Fruit fly (Drosophila melanogaster) whole organism, wandering third instar larva: Measurements from ENCODE around the gene ATPsyngamma.

Experiments used
- Abd-B ChIP-seq: fragments of >200 bp; optimal IDR thresholded peaks from 2 replicates; lab custom pipeline; 2017; ENCODE audit warnings: missing biosample characterization, missing genetic modification characterization
- CrebA ChIP-seq: fragments of 200-800 bp; sonication (Bioruptor generic); optimal IDR thresholded peaks from 2 replicates; lab custom pipeline; 2016; ENCODE audit warnings: missing biosample characterization, mild to moderate bottlenecking, missing genetic modification characterization, borderline replicate concordance
- Dfd ChIP-seq: fragments of >200 bp; optimal IDR thresholded peaks from 2 replicates; lab custom pipeline; 2017; ENCODE audit warnings: missing biosample characterization, missing genetic modification characterization
- Dif ChIP-seq: fragments of 200-275, 200-300 bp; sonication (Bioruptor generic); optimal IDR thresholded peaks from 2 replicates; lab custom pipeline; 2018; ENCODE audit warnings: missing biosample characterization, missing genetic modification characterization; ENCODE audit not compliant: partially characterized antibody
- HLH106 ChIP-seq: fragments of 200-800 bp; optimal IDR thresholded peaks from 3 replicates; lab custom pipeline; 2019; ENCODE audit warnings: missing biosample characterization, mild to moderate bottlenecking, missing genetic modification characterization, moderate library complexity
- Hnf4 ChIP-seq: fragments of 200-800 bp; sonication (Bioruptor generic); optimal IDR thresholded peaks from 2 replicates; lab custom pipeline; 2016; ENCODE audit warnings: missing biosample characterization, mild to moderate bottlenecking, missing genetic modification characterization
- Hr78 ChIP-seq: fragments of >200 bp; optimal IDR thresholded peaks from 2 replicates; lab custom pipeline; 2017; ENCODE audit warnings: missing biosample characterization, missing genetic modification characterization
- Hr83 ChIP-seq: fragments of 200-300 bp; sonication (Bioruptor generic); optimal IDR thresholded peaks from 2 replicates; lab custom pipeline; 2016; ENCODE audit warnings: missing biosample characterization, mild to moderate bottlenecking, missing genetic modification characterization, moderate library complexity; ENCODE audit not compliant: poor library complexity, severe bottlenecking
- Mio ChIP-seq: sonication (Bioruptor generic); optimal IDR thresholded peaks from 2 replicates; lab custom pipeline; 2016; ENCODE audit warnings: missing biosample characterization, missing genetic modification characterization
- Myc ChIP-seq: fragments of >200 bp; optimal IDR thresholded peaks from 2 replicates; lab custom pipeline; 2017
- N ChIP-seq: fragments of >200 bp; optimal IDR thresholded peaks from 2 replicates; lab custom pipeline; 2018; ENCODE audit warnings: missing biosample characterization, missing external identifiers, missing genetic modification characterization
- OdsH ChIP-seq: fragments of 200-800 bp; sonication (Bioruptor generic); optimal IDR thresholded peaks from 2 replicates; lab custom pipeline; 2016; ENCODE audit warnings: missing biosample characterization, mild to moderate bottlenecking, missing genetic modification characterization
- Rel ChIP-seq, 2 experiments: fragments of 200-800 bp; sonication (Bioruptor generic) in 1 of 2; optimal IDR thresholded peaks; 2 replicates in 1 of 2; 3 replicates in 1 of 2; lab custom pipeline; 2016 to 2019; ENCODE audit warnings: mild to moderate bottlenecking in 2 of 2, missing biosample characterization in 2 of 2, missing genetic modification characterization in 2 of 2, moderate library complexity in 1 of 2
- Sp1 ChIP-seq: fragments of 200-800 bp; sonication (Bioruptor generic); optimal IDR thresholded peaks from 3 replicates; lab custom pipeline; 2019; ENCODE audit warnings: missing biosample characterization, mild to moderate bottlenecking, missing genetic modification characterization, moderate library complexity
- Vsx2 ChIP-seq: fragments of 200-300, 225-300 bp; sonication (Bioruptor generic); optimal IDR thresholded peaks from 2 replicates; lab custom pipeline; 2018; ENCODE audit warnings: missing biosample characterization, missing genetic modification characterization; ENCODE audit not compliant: partially characterized antibody
- br ChIP-seq: fragments of 200-800 bp; sonication (Bioruptor generic); optimal IDR thresholded peaks from 2 replicates; lab custom pipeline; 2016; ENCODE audit warnings: missing biosample characterization, missing genetic modification characterization
- brk ChIP-seq: fragments of 200-800 bp; sonication (Bioruptor generic); optimal IDR thresholded peaks from 2 replicates; lab custom pipeline; 2016; ENCODE audit warnings: missing biosample characterization, mild to moderate bottlenecking, missing genetic modification characterization
- dl ChIP-seq, 2 experiments: fragments of 175-275, 200-275 bp in 1 of 2; fragments of 200-275 bp in 1 of 2; sonication (Bioruptor generic); optimal IDR thresholded peaks; lab custom pipeline; 2018; ENCODE audit warnings: mild to moderate bottlenecking in 2 of 2, missing biosample characterization in 2 of 2, missing genetic modification characterization in 2 of 2, moderate library complexity in 2 of 2; ENCODE audit not compliant: partially characterized antibody in 2 of 2, insufficient read depth in 1 of 2
- dmrt93B ChIP-seq: fragments of 200-800 bp; sonication (Bioruptor generic); optimal IDR thresholded peaks from 2 replicates; lab custom pipeline; 2018; ENCODE audit warnings: missing biosample characterization, mild to moderate bottlenecking, missing genetic modification characterization
- ey ChIP-seq: fragments of 200-800 bp; sonication (Bioruptor generic); optimal IDR thresholded peaks from 2 replicates; lab custom pipeline; 2016; ENCODE audit warnings: missing biosample characterization, missing genetic modification characterization
- foxo ChIP-seq, 2 experiments: fragments of 200-800 bp; sonication (Bioruptor generic); optimal IDR thresholded peaks; 2 replicates in 1 of 2; 3 replicates in 1 of 2; lab custom pipeline; 2016 to 2017; ENCODE audit warnings: missing biosample characterization in 2 of 2, missing genetic modification characterization in 2 of 2
- fru ChIP-seq: fragments of 200-800 bp; sonication (Bioruptor generic); optimal IDR thresholded peaks from 3 replicates; lab custom pipeline; 2016; ENCODE audit warnings: missing biosample characterization, mild to moderate bottlenecking, missing genetic modification characterization
- h ChIP-seq: fragments of 200-800 bp; sonication (Bioruptor generic); optimal IDR thresholded peaks from 3 replicates; lab custom pipeline; 2016; ENCODE audit warnings: missing biosample characterization, mild to moderate bottlenecking, missing genetic modification characterization
- lola ChIP-seq: fragments of >200 bp; optimal IDR thresholded peaks from 2 replicates; lab custom pipeline; 2017; ENCODE audit warnings: missing biosample characterization, missing genetic modification characterization
- pan ChIP-seq: fragments of >200 bp; optimal IDR thresholded peaks from 2 replicates; lab custom pipeline; 2017
- psq ChIP-seq: fragments of 200-800 bp; sonication (Bioruptor generic); optimal IDR thresholded peaks from 3 replicates; lab custom pipeline; 2017; ENCODE audit warnings: missing biosample characterization, mild to moderate bottlenecking, missing genetic modification characterization, moderate library complexity
- rgr ChIP-seq: fragments of 200-800 bp; sonication (Bioruptor generic); optimal IDR thresholded peaks from 3 replicates; lab custom pipeline; 2016; ENCODE audit warnings: missing biosample characterization, mild to moderate bottlenecking, missing genetic modification characterization
- sage ChIP-seq: fragments of 200-800 bp; sonication (Bioruptor generic); optimal IDR thresholded peaks from 2 replicates; lab custom pipeline; 2016; ENCODE audit warnings: missing biosample characterization, mild to moderate bottlenecking, missing genetic modification characterization
- sv ChIP-seq: fragments of 200-800 bp; sonication (Bioruptor generic); optimal IDR thresholded peaks from 3 replicates; lab custom pipeline; 2016; ENCODE audit warnings: missing biosample characterization, missing genetic modification characterization
- tai ChIP-seq: sonication (Bioruptor generic); optimal IDR thresholded peaks from 2 replicates; lab custom pipeline; 2016; ENCODE audit warnings: missing biosample characterization, missing genetic modification characterization
- usp ChIP-seq: fragments of >200 bp; optimal IDR thresholded peaks from 2 replicates; lab custom pipeline; 2017; ENCODE audit warnings: missing biosample characterization, missing genetic modification characterization
- woc ChIP-seq: sonication (Bioruptor generic); optimal IDR thresholded peaks from 2 replicates; lab custom pipeline; 2016; ENCODE audit warnings: missing biosample characterization, mild to moderate bottlenecking, missing genetic modification characterization

Gene ATPsyngamma

dm6 chr3R:29716043-29716781 lies 32.8 kb downstream of the ATPsyngamma start:
- TF ChIP-seq brk (GFP tag; lab: Kevin White, UChicago) (peak; percentile 8), Hr83 (GFP tag; lab: Kevin White, UChicago) (peak; percentile 52), lola (GFP tag; lab: Kevin White, UChicago) (no peak)
- TF ChIP-seq, all 38 proteins: peak for 2

DNA sequence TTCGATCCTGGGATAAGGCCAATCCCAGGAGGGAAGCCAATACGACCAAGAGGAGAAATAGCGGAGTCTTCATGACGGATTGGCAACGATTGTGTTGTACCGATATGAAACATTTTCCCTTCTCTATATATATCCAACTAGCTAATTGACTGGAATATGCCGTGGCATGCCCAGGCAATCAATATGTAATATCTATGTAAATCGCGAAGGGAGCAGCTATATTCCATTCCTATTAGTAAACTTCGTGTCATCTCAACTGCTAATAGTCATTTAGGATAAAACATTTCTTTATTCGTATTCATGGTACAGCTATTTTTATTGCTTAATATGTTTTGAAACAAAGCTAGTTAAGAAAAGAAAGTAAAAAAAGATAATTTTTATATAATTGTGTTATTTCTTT lies 33.7 kb downstream of the ATPsyngamma start, which contains the start of gene Dup99B:
Gene Dup99B, minus strand, starts transcription at position 101 of the 400 bp plus-strand sequence.
- TF ChIP-seq dl (GFP tag; optimal IDR thresholded peaks at IDR 0.05; lab: Kevin White, UChicago; ENCODE audit: insufficient read depth in 1 of 2, partially characterized antibody in 2 of 2) (no peak), foxo (GFP tag; optimal IDR thresholded peaks at IDR 0.05; lab: Kevin White, UChicago) (no peak), Rel (GFP tag; optimal IDR thresholded peaks at IDR 0.05; lab: Kevin White, UChicago) (no peak), Rel (tag; optimal IDR thresholded peaks at IDR 0.05; lab: Kevin White, UChicago) (no peak), fru (GFP tag; lab: Kevin White, UChicago) (no peak), Myc (lab: Kevin White, UChicago) (no peak), N (GFP tag; lab: Kevin White, UChicago) (no peak), HLH106 (tag; lab: Kevin White, UChicago) (no peak), dmrt93B (GFP tag; lab: Kevin White, UChicago) (no peak), tai (GFP tag; lab: Kevin White, UChicago) (no peak), sage (GFP tag; lab: Kevin White, UChicago) (no peak), brk (GFP tag; lab: Kevin White, UChicago) (no peak), psq (GFP tag; lab: Kevin White, UChicago) (no peak), Mio (GFP tag; lab: Kevin White, UChicago) (no peak), ey (no peak), h (GFP tag; lab: Kevin White, UChicago) (no peak), OdsH (no peak), Abd-B (GFP tag; lab: Kevin White, UChicago) (no peak), rgr (GFP tag; lab: Kevin White, UChicago) (no peak), Hr83 (GFP tag; lab: Kevin White, UChicago) (no peak)
- TF ChIP-seq, all 38 proteins: peak for 0

DNA sequence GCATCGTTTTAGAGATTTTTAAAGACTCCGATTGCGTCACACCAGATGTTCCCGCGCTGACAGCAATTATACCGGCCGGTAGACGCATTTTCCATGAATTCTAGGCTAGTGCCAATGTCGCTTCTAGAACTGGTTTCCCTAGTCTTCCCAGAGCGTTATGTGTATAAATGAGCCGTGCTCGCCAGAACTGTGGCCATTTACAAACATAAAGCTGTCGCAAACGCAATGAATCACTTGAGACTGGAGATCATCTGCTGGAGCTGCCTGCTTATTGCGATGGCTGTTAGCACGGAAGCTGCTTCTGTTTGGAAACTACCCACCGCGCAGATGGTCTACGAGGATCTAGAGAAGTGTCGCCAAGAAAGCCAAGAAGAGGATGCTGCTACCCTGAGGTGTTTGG lies 34.6 kb downstream of the ATPsyngamma start, which contains the start of gene Obp99d:
Gene Obp99d, plus strand, starts transcription at position 192 of the 400 bp plus-strand sequence.
- TF ChIP-seq brk (GFP tag; lab: Kevin White, UChicago) (no peak), sage (GFP tag; lab: Kevin White, UChicago) (no peak), sv (GFP tag; lab: Kevin White, UChicago) (no peak), lola (GFP tag; lab: Kevin White, UChicago) (no peak), woc (GFP tag; lab: Kevin White, UChicago) (no peak), Vsx2 (GFP tag; lab: Kevin White, UChicago) (no peak), Abd-B (GFP tag; lab: Kevin White, UChicago) (no peak), dl (GFP tag; optimal IDR thresholded peaks at IDR 0.05; lab: Kevin White, UChicago; ENCODE audit: insufficient read depth in 1 of 2, partially characterized antibody in 2 of 2) (no peak), OdsH (no peak)
- TF ChIP-seq, all 38 proteins: peak for 0

DNA sequence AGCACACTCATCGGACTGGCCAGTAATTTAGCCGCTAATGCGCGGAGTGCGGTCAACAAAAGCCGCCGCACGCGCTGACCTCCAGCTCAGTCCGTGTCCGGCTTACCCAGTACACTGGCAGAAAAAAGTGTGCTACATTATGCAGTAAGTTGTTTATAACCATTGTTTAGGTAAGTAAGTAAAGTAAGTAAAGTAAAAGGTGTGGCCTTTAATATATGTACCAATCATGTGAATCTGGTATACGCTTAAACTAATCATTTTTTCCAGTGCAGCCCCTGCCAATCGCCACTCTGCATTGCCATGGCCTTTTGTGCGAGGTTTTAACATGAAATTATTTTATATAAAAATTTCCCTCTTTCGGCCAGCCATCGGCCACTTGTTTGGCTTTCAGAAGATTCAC lies 37.5 kb downstream of the ATPsyngamma start:
- TF ChIP-seq usp: no peak
- no peak for TF ChIP-seq foxo (GFP tag; optimal IDR thresholded peaks at IDR 0.05; lab: Kevin White, UChicago)
- TF ChIP-seq brk (GFP tag; lab: Kevin White, UChicago): no peak
- TF ChIP-seq sv (GFP tag; lab: Kevin White, UChicago): no peak
- no peak for TF ChIP-seq rgr (GFP tag; lab: Kevin White, UChicago)
- TF ChIP-seq tai (GFP tag; lab: Kevin White, UChicago): no peak
- TF ChIP-seq woc (GFP tag; lab: Kevin White, UChicago): no peak
- TF ChIP-seq Hr83 (GFP tag; lab: Kevin White, UChicago): no peak
- TF ChIP-seq h (GFP tag; lab: Kevin White, UChicago): no peak
- no peak for TF ChIP-seq Abd-B (GFP tag; lab: Kevin White, UChicago)
- TF ChIP-seq dmrt93B (GFP tag; lab: Kevin White, UChicago): no peak
- no peak for TF ChIP-seq Dif (GFP tag; lab: Kevin White, UChicago)
- no peak for TF ChIP-seq Myc (lab: Kevin White, UChicago)
- no peak for TF ChIP-seq sage (GFP tag; lab: Kevin White, UChicago)

dm6 chr3R:29708322-29708721 lies 40.6 kb downstream of the ATPsyngamma start:
- TF ChIP-seq sv (GFP tag; lab: Kevin White, UChicago) (no peak), Mio (GFP tag; lab: Kevin White, UChicago) (no peak), N (GFP tag; lab: Kevin White, UChicago) (no peak), OdsH (no peak), Vsx2 (GFP tag; lab: Kevin White, UChicago) (no peak), Hr78 (GFP tag; lab: Kevin White, UChicago) (no peak), pan (no peak), h (GFP tag; lab: Kevin White, UChicago) (no peak), lola (GFP tag; lab: Kevin White, UChicago) (no peak), sage (GFP tag; lab: Kevin White, UChicago) (no peak), Dfd (no peak), Abd-B (GFP tag; lab: Kevin White, UChicago) (no peak), dmrt93B (GFP tag; lab: Kevin White, UChicago) (no peak), Hr83 (GFP tag; lab: Kevin White, UChicago) (no peak), Sp1 (GFP tag; lab: Kevin White, UChicago) (no peak), br (GFP tag; lab: Kevin White, UChicago) (no peak), Dif (GFP tag; lab: Kevin White, UChicago) (no peak), Myc (lab: Kevin White, UChicago) (no peak), CrebA (no peak), Hnf4 (no peak)
- TF ChIP-seq, all 38 proteins: peak for 0
